Fruit fly (Drosophila melanogaster): ENCODE results near the gene Mrp4.
A peak's percentile ranks its signal among the peaks of the same experiment; 100 is the strongest.

The Mrp4 gene

DNA sequence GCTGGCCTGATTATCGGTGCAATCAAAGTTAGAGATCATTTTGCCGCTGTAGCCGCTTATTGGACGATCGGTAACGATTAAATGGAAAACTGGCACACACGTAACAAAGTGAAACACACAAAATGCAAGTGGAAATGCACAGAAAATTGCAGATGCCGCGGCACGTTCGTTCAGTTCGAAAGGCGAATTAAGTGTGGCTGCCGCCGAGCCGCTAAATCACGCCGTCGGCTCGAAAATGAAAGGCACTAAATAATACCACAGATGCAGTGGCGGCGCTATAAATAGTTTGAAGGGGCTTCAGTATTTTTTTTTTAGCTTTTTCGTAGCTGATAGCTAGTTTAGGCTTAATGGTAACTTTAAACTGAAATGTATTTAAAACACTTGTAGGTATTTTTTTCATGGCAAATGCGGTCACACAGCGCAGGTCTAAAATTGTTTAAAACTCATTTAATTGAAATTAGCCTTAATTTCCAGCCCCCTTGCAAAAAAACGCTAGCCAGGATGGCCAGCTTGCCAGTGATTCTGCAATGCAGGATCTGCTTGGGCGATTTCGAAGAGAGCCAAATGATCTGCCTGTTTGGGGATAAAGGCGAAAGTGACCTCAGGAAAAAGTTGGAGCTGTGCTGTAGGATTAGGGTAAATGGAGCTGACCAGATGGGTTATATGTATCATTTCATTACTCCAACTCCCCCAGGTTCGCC lies 50.8 kb downstream of the Mrp4 start, which contains the start of the genes Jupiter and CG14710 (continued):
- peak; percentile 56 for TF ChIP-seq CG9705 (GFP tag; optimal IDR thresholded peaks at IDR 0.05)
- peak; percentile 10 for TF ChIP-seq jim (GFP tag; optimal IDR thresholded peaks at IDR 0.05)
- TF ChIP-seq brk (GFP tag; optimal IDR thresholded peaks at IDR 0.05), result no peak
- TF ChIP-seq tai (GFP tag; optimal IDR thresholded peaks at IDR 0.05), result no peak

- TF ChIP-seq lola (GFP tag; optimal IDR thresholded peaks at IDR 0.05), result no peak
- TF ChIP-seq brk (GFP tag; optimal IDR thresholded peaks at IDR 0.05), result no peak
- TF ChIP-seq Vsx2 (GFP tag; optimal IDR thresholded peaks at IDR 0.05; ENCODE audit: partially characterized antibody), result no peak
- TF ChIP-seq CG32264 (GFP tag; optimal IDR thresholded peaks at IDR 0.05), result no peak
- no peak for TF ChIP-seq fru (GFP tag; optimal IDR thresholded peaks at IDR 0.05)
- peak; percentile 78 for TF ChIP-seq CG9705 (GFP tag; optimal IDR thresholded peaks at IDR 0.05)
- no peak for TF ChIP-seq br (GFP tag; optimal IDR thresholded peaks at IDR 0.05)
- TF ChIP-seq tai (GFP tag; optimal IDR thresholded peaks at IDR 0.05), result no peak
- no peak for TF ChIP-seq usp (GFP tag; optimal IDR thresholded peaks at IDR 0.05)
- no peak for TF ChIP-seq dmrt93B (GFP tag; optimal IDR thresholded peaks at IDR 0.05)
- no peak for TF ChIP-seq Dif (GFP tag; optimal IDR thresholded peaks at IDR 0.05; ENCODE audit: partially characterized antibody)
- TF ChIP-seq pan (optimal IDR thresholded peaks at IDR 0.05), result no peak
- no peak for TF ChIP-seq woc (GFP tag; optimal IDR thresholded peaks at IDR 0.05)
- TF ChIP-seq Myc (optimal IDR thresholded peaks at IDR 0.05), result no peak
- peak; percentile 80 for TF ChIP-seq sv (GFP tag; optimal IDR thresholded peaks at IDR 0.05)
- TF ChIP-seq Dfd (GFP tag; optimal IDR thresholded peaks at IDR 0.05), result no peak
- TF ChIP-seq CrebA (GFP tag; optimal IDR thresholded peaks at IDR 0.05; ENCODE audit: borderline replicate concordance), result no peak
- no peak for TF ChIP-seq Mio (GFP tag; optimal IDR thresholded peaks at IDR 0.05)
- TF ChIP-seq psq (GFP tag; optimal IDR thresholded peaks at IDR 0.05), result peak; percentile 76
- no peak for TF ChIP-seq rgr (GFP tag; optimal IDR thresholded peaks at IDR 0.05)
- TF ChIP-seq Sp1 (GFP tag; optimal IDR thresholded peaks at IDR 0.05), result peak; percentile 83
- TF ChIP-seq GATAd (GFP tag; optimal IDR thresholded peaks at IDR 0.05), result no peak
- peak; percentile 84 for TF ChIP-seq HLH106 (tag; optimal IDR thresholded peaks at IDR 0.05)
- TF ChIP-seq dsf (GFP tag; optimal IDR thresholded peaks at IDR 0.05; ENCODE audit: borderline replicate concordance), result peak; percentile 64
- no peak for TF ChIP-seq N (GFP tag; optimal IDR thresholded peaks at IDR 0.05)
- peak; percentile 73 for TF ChIP-seq ey (GFP tag; optimal IDR thresholded peaks at IDR 0.05)
- TF ChIP-seq OdsH (GFP tag; optimal IDR thresholded peaks at IDR 0.05), result peak; percentile 76
- TF ChIP-seq foxo (GFP tag; optimal IDR thresholded peaks at IDR 0.05), result peak in 1 of 2 experiments; percentile 89
- TF ChIP-seq Rel (GFP tag; optimal IDR thresholded peaks at IDR 0.05), result no peak
- peak; percentile 93 for TF ChIP-seq Rel (tag; optimal IDR thresholded peaks at IDR 0.05)
- no peak for TF ChIP-seq Abd-B (GFP tag; optimal IDR thresholded peaks at IDR 0.05)
- no peak for TF ChIP-seq jim (GFP tag; optimal IDR thresholded peaks at IDR 0.05)
- TF ChIP-seq dl (GFP tag; optimal IDR thresholded peaks at IDR 0.05; ENCODE audit: insufficient read depth in 1 of 2, partially characterized antibody in 2 of 2), result no peak
- no peak for TF ChIP-seq h (GFP tag; optimal IDR thresholded peaks at IDR 0.05)
- TF ChIP-seq sage (GFP tag; optimal IDR thresholded peaks at IDR 0.05), result no peak
- peak; percentile 63 for TF ChIP-seq Hr83 (GFP tag; optimal IDR thresholded peaks at IDR 0.05; ENCODE audit: poor library complexity, severe bottlenecking)
- TF ChIP-seq Jra (GFP tag; optimal IDR thresholded peaks at IDR 0.05), result no peak
- no peak for TF ChIP-seq Hr78 (GFP tag; optimal IDR thresholded peaks at IDR 0.05)
- no peak for TF ChIP-seq Hnf4 (GFP tag; optimal IDR thresholded peaks at IDR 0.05)
These were observed 54.0 kb downstream of the Mrp4 start, which contains the start of gene CG14711 for dm6 chr3R:11623025-11623424. Gene CG14711, plus strand, starts transcription at chr3R:11623339.

All from whole organism, wandering third instar larva.